Fruit fly (Drosophila melanogaster) whole organism, embryonic: Measurements from ENCODE around the gene CG1638.

Experiments used
- Abd-B ChIP-seq: fragments of 200-800 bp; sonication (Bioruptor generic); optimal IDR thresholded peaks from 2 replicates; lab custom pipeline; 2018; ENCODE audit warnings: missing biosample characterization, mild to moderate bottlenecking, missing genetic modification characterization, moderate library complexity
- Blimp-1 ChIP-seq: fragments of 200-800 bp; sonication (Bioruptor generic); optimal IDR thresholded peaks from 3 replicates; lab custom pipeline; 2018; ENCODE audit warnings: missing biosample characterization, missing genetic modification characterization, mild to moderate bottlenecking, moderate library complexity, missing genetic modification reagents
- C15 ChIP-seq: fragments of 200-800 bp; sonication (Bioruptor generic); IDR thresholded peaks from 3 replicates; pipeline ENCODE4 v1.3.6; 2022; ENCODE audit warnings: missing biosample characterization, missing genetic modification characterization
- CG10267 ChIP-seq: fragments of 200-800 bp; sonication (Bioruptor generic); optimal IDR thresholded peaks from 2 replicates; lab custom pipeline; 2018; ENCODE audit warnings: missing biosample characterization, mild to moderate bottlenecking, missing genetic modification characterization, moderate library complexity
- CG10274 ChIP-seq: fragments of 200-800 bp; sonication (Bioruptor generic); optimal IDR thresholded peaks from 3 replicates; lab custom pipeline; 2017; ENCODE audit warnings: missing biosample characterization, mild to moderate bottlenecking, missing genetic modification characterization
- CG10543 ChIP-seq: fragments of 200-800 bp; sonication (Bioruptor generic); optimal IDR thresholded peaks from 3 replicates; lab custom pipeline; 2017; ENCODE audit warnings: missing biosample characterization, mild to moderate bottlenecking, missing genetic modification characterization, moderate library complexity
- CG11456 ChIP-seq: fragments of 200-800 bp; sonication (Bioruptor generic); IDR thresholded peaks from 3 replicates; pipeline ENCODE4 v1.3.6; 2022; ENCODE audit warnings: missing biosample characterization, missing genetic modification characterization
- CG12104 ChIP-seq: fragments of 200-800 bp; sonication (Bioruptor generic); optimal IDR thresholded peaks from 3 replicates; lab custom pipeline; 2016; ENCODE audit warnings: missing biosample characterization, missing genetic modification characterization
- CG12219 ChIP-seq: fragments of 200-800 bp; sonication (Bioruptor generic); optimal IDR thresholded peaks from 3 replicates; lab custom pipeline; 2018; ENCODE audit warnings: missing biosample characterization, mild to moderate bottlenecking, missing genetic modification characterization
- CG12391 ChIP-seq: fragments of 200-800 bp; sonication (Bioruptor generic); optimal IDR thresholded peaks from 3 replicates; lab custom pipeline; 2018; ENCODE audit warnings: missing biosample characterization, mild to moderate bottlenecking, missing genetic modification characterization, moderate library complexity
- CG13894 ChIP-seq: fragments of 200-800 bp; sonication (Bioruptor generic); optimal IDR thresholded peaks from 3 replicates; lab custom pipeline; 2018; ENCODE audit warnings: missing biosample characterization, mild to moderate bottlenecking, missing genetic modification characterization, moderate library complexity
- CG15269 ChIP-seq: fragments of 200-800 bp; sonication (Bioruptor generic); optimal IDR thresholded peaks from 2 replicates; lab custom pipeline; 2018; ENCODE audit warnings: missing biosample characterization, mild to moderate bottlenecking, missing genetic modification characterization, moderate library complexity
- CG1647 ChIP-seq: fragments of 200-800 bp; sonication (Bioruptor generic); optimal IDR thresholded peaks from 3 replicates; lab custom pipeline; 2016; ENCODE audit warnings: missing biosample characterization, missing genetic modification characterization
- CG16779 ChIP-seq: fragments of 200-800 bp; sonication (Bioruptor generic); IDR thresholded peaks from 2 replicates; pipeline ENCODE4 v1.3.6; 2022; ENCODE audit warnings: missing biosample characterization, missing genetic modification characterization
- CG17359 ChIP-seq: fragments of 200-800 bp; sonication (Bioruptor generic); optimal IDR thresholded peaks from 3 replicates; lab custom pipeline; 2018; ENCODE audit warnings: missing biosample characterization, mild to moderate bottlenecking, missing genetic modification characterization, moderate library complexity
- CG17612 ChIP-seq: fragments of 200-800 bp; sonication (Bioruptor generic); IDR thresholded peaks from 2 replicates; pipeline ENCODE4 v1.3.6; 2022; ENCODE audit warnings: missing biosample characterization, missing genetic modification characterization
- CG18764 ChIP-seq: fragments of 200-800 bp; sonication (Bioruptor generic); optimal IDR thresholded peaks from 3 replicates; lab custom pipeline; 2016; ENCODE audit warnings: missing biosample characterization, missing genetic modification characterization
- CG2116 ChIP-seq: fragments of 200-800 bp; sonication (Bioruptor generic); optimal IDR thresholded peaks from 3 replicates; lab custom pipeline; 2018; ENCODE audit warnings: missing biosample characterization, mild to moderate bottlenecking, missing genetic modification characterization
- CG34376 ChIP-seq: fragments of 200-800 bp; sonication (Bioruptor generic); optimal IDR thresholded peaks from 2 replicates; lab custom pipeline; 2018; ENCODE audit warnings: missing biosample characterization, mild to moderate bottlenecking, missing genetic modification characterization
- CG6254 ChIP-seq: fragments of 200-800 bp; sonication (Bioruptor generic); optimal IDR thresholded peaks from 3 replicates; lab custom pipeline; 2017; ENCODE audit warnings: mild to moderate bottlenecking, missing biosample characterization, missing genetic modification reagents, missing genetic modification characterization
- CG8924 ChIP-seq: fragments of 200-800 bp; optimal IDR thresholded peaks from 3 replicates; lab custom pipeline; 2019; ENCODE audit warnings: missing biosample characterization, mild to moderate bottlenecking, missing genetic modification characterization, moderate library complexity
- CG9797 ChIP-seq: fragments of 200-800 bp; sonication (Bioruptor generic); optimal IDR thresholded peaks from 3 replicates; lab custom pipeline; 2018; ENCODE audit warnings: missing biosample characterization, mild to moderate bottlenecking, missing genetic modification characterization
- CG9876 ChIP-seq: fragments of 200-800 bp; sonication (Bioruptor generic); optimal IDR thresholded peaks from 2 replicates; lab custom pipeline; 2016; ENCODE audit warnings: missing biosample characterization, missing genetic modification characterization
- CG9932 ChIP-seq: fragments of 200-800 bp; sonication (Bioruptor generic); IDR thresholded peaks from 2 replicates; pipeline ENCODE4 v1.3.6; 2022; ENCODE audit warnings: missing biosample characterization, missing genetic modification characterization
- Camta ChIP-seq: fragments of 200-800 bp; sonication (Bioruptor generic); optimal IDR thresholded peaks from 2 replicates; lab custom pipeline; 2016; ENCODE audit warnings: missing biosample characterization, missing genetic modification characterization
- CoRest ChIP-seq: fragments of 200-800 bp; sonication (Bioruptor generic); optimal IDR thresholded peaks from 3 replicates; lab custom pipeline; 2018; ENCODE audit warnings: missing biosample characterization, mild to moderate bottlenecking, missing genetic modification characterization, moderate library complexity
- D19B ChIP-seq: fragments of 200-800 bp; sonication (Bioruptor generic); optimal IDR thresholded peaks from 2 replicates; lab custom pipeline; 2017; ENCODE audit warnings: missing biosample characterization, mild to moderate bottlenecking, missing genetic modification characterization
- Ets97D ChIP-seq: fragments of 200-800 bp; sonication (Bioruptor generic); optimal IDR thresholded peaks from 3 replicates; lab custom pipeline; 2016; ENCODE audit warnings: missing biosample characterization, missing genetic modification characterization
- Gug ChIP-seq: fragments of 200-800 bp; sonication (Bioruptor generic); IDR thresholded peaks from 4 replicates; pipeline ENCODE4 v1.3.6; 2022; ENCODE audit warnings: missing biosample characterization, missing genetic modification characterization
- MBD-R2 ChIP-seq: fragments of 200-800 bp; sonication (Bioruptor generic); IDR thresholded peaks from 2 replicates; pipeline ENCODE4 v1.3.6; 2022; ENCODE audit warnings: missing biosample characterization, missing genetic modification characterization
- Poxn ChIP-seq: fragments of 200-800 bp; sonication (Bioruptor generic); IDR thresholded peaks from 2 replicates; pipeline ENCODE4 v1.3.6; 2022; ENCODE audit warnings: missing biosample characterization, missing genetic modification characterization
- Rfx ChIP-seq: fragments of 200-800 bp; sonication (Bioruptor generic); IDR thresholded peaks from 2 replicates; pipeline ENCODE4 v1.3.6; 2022; ENCODE audit warnings: missing biosample characterization, missing genetic modification characterization
- Xrp1 ChIP-seq: fragments of 200-800 bp; sonication (Bioruptor generic); IDR thresholded peaks from 2 replicates; pipeline ENCODE4 v1.3.6; 2022; ENCODE audit warnings: missing biosample characterization, missing genetic modification characterization
- ap ChIP-seq: fragments of 200-800 bp; sonication (Bioruptor generic); IDR thresholded peaks from 2 replicates; pipeline ENCODE4 v1.3.6; 2022; ENCODE audit warnings: missing biosample characterization, missing genetic modification characterization
- ato ChIP-seq: fragments of 200-800 bp; sonication (Bioruptor generic); IDR thresholded peaks from 2 replicates; pipeline ENCODE4 v1.3.6; 2022; ENCODE audit warnings: missing biosample characterization, missing genetic modification characterization; ENCODE audit not compliant: partially characterized antibody
- chn ChIP-seq: fragments of 200-800 bp; sonication (Bioruptor generic); optimal IDR thresholded peaks from 2 replicates; lab custom pipeline; 2016; ENCODE audit warnings: missing biosample characterization, missing genetic modification characterization
- dan ChIP-seq: fragments of 200-800 bp; sonication (Bioruptor generic); IDR thresholded peaks from 2 replicates; pipeline ENCODE4 v1.3.6; 2022; ENCODE audit warnings: missing biosample characterization, missing genetic modification characterization
- exex ChIP-seq: fragments of 200-800 bp; sonication (Bioruptor generic); optimal IDR thresholded peaks from 4 replicates; lab custom pipeline; 2018; ENCODE audit warnings: missing biosample characterization, mild to moderate bottlenecking, missing genetic modification characterization, moderate library complexity
- fd96Cb ChIP-seq: fragments of 200-800 bp; sonication (Bioruptor generic); optimal IDR thresholded peaks from 2 replicates; lab custom pipeline; 2018; ENCODE audit warnings: missing biosample characterization, mild to moderate bottlenecking, missing genetic modification characterization, moderate library complexity
- grn ChIP-seq: fragments of 200-800 bp; sonication (Bioruptor generic); optimal IDR thresholded peaks from 3 replicates; lab custom pipeline; 2017; ENCODE audit warnings: missing biosample characterization, missing genetic modification characterization
- her ChIP-seq: fragments of 200-800 bp; sonication (Bioruptor generic); optimal IDR thresholded peaks from 2 replicates; lab custom pipeline; 2016; ENCODE audit warnings: missing biosample characterization, missing genetic modification characterization
- pan ChIP-seq, 4 experiments: fragments of >200 bp in 3 of 4; fragments of 200-800 bp in 1 of 4; sonication (Bioruptor generic) in 1 of 4; optimal IDR thresholded peaks in 3 of 4; IDR thresholded peaks in 1 of 4; 2 replicates each; pipeline versions ENCODE4 v1.3.6 to Lab custom; 2017 to 2022; ENCODE audit warnings: missing biosample characterization in 2 of 4, missing genetic modification characterization in 2 of 4, mixed read lengths in 1 of 4
- peb ChIP-seq: fragments of 200-800 bp; sonication (Bioruptor generic); IDR thresholded peaks from 2 replicates; pipeline ENCODE4 v1.3.6; 2022; ENCODE audit warnings: missing biosample characterization, missing genetic modification characterization
- row ChIP-seq: fragments of 200-800 bp; sonication (Bioruptor generic); IDR thresholded peaks from 3 replicates; pipeline ENCODE4 v1.3.6; 2022; ENCODE audit warnings: missing biosample characterization, missing genetic modification characterization
- scrt ChIP-seq: fragments of 200-800 bp; sonication (Bioruptor generic); optimal IDR thresholded peaks from 2 replicates; lab custom pipeline; 2018; ENCODE audit warnings: missing biosample characterization, mild to moderate bottlenecking, missing genetic modification characterization, moderate library complexity
- sim ChIP-seq: fragments of 200-800 bp; sonication (Bioruptor generic); IDR thresholded peaks from 2 replicates; pipeline ENCODE4 v1.3.6; 2022; ENCODE audit warnings: missing biosample characterization, missing genetic modification characterization
- sob ChIP-seq: fragments of 200-800 bp; sonication (Bioruptor generic); IDR thresholded peaks from 2 replicates; pipeline ENCODE4 v1.3.6; 2022; ENCODE audit warnings: missing biosample characterization, missing genetic modification characterization
- tll ChIP-seq, 2 experiments: fragments of 200-800 bp in 1 of 2; fragments of >200 bp in 1 of 2; sonication (Bioruptor generic) in 1 of 2; optimal IDR thresholded peaks; 2 replicates each; lab custom pipeline; 2017 to 2019; ENCODE audit warnings: missing biosample characterization in 2 of 2, missing genetic modification characterization in 2 of 2, mild to moderate bottlenecking in 1 of 2, moderate library complexity in 1 of 2
- unc-4 ChIP-seq: fragments of 200-800 bp; sonication (Bioruptor generic); IDR thresholded peaks from 2 replicates; pipeline ENCODE4 v1.3.6; 2022; ENCODE audit warnings: missing biosample characterization, missing genetic modification characterization; ENCODE audit not compliant: partially characterized antibody
- zfh1 ChIP-seq: fragments of 200-800 bp; sonication (Bioruptor generic); IDR thresholded peaks from 3 replicates; pipeline ENCODE4 v1.3.6; 2022; ENCODE audit warnings: missing biosample characterization, missing genetic modification characterization

The CG1638 gene

dm6 chr3R:31636501-31636900 lies 46.1 kb downstream of the CG1638 start (continued):
- TF ChIP-seq CG12104 (GFP tag; lab: Kevin White, UChicago) (no peak), CG34376 (GFP tag; lab: Kevin White, UChicago) (no peak), CG9797 (no peak), scrt (GFP tag; lab: Kevin White, UChicago) (peak; percentile 20), dan (GFP tag; lab: Robert Waterston, UW) (no peak), CG10274 (GFP tag; lab: Kevin White, UChicago) (no peak), CG1647 (peak; percentile 3), Xrp1 (GFP tag; lab: Robert Waterston, UW) (no peak), ap (GFP tag; lab: Robert Waterston, UW) (0 out of 2 replicates have a peak, but pooled peaks have one; percentile 36), ato (GFP tag; lab: Robert Waterston, UW) (no peak), Blimp-1 (GFP tag; lab: Kevin White, UChicago) (no peak), CG10267 (tag; lab: Kevin White, UChicago) (no peak), CG12391 (tag; lab: Kevin White, UChicago) (peak; percentile 27), CG9932 (GFP tag; lab: Robert Waterston, UW) (peak; percentile 55; the same call in 1 of the 2 replicates), CoRest (peak; percentile 37), CG6254 (GFP tag; lab: Kevin White, UChicago) (no peak), Rfx (GFP tag; lab: Robert Waterston, UW) (peak; percentile 42), CG10543 (no peak), exex (tag; lab: Kevin White, UChicago) (no peak), C15 (GFP tag; lab: Robert Waterston, UW) (no peak), D19B (GFP tag; lab: Kevin White, UChicago) (peak; percentile 8), Gug (peak; percentile 30; the same call in 1 of the 4 replicates), Ets97D (no peak), CG17612 (GFP tag; lab: Robert Waterston, UW) (no peak), peb (no peak), CG17359 (peak; percentile 31), CG8924 (tag; lab: Kevin White, UChicago) (peak; percentile 23), CG9876 (GFP tag; lab: Kevin White, UChicago) (peak; percentile 21), zfh1 (GFP tag; lab: Robert Waterston, UW) (no peak), her (GFP tag; lab: Kevin White, UChicago) (no peak), Abd-B (GFP tag; lab: Kevin White, UChicago) (peak; percentile 2), unc-4 (GFP tag; lab: Robert Waterston, UW) (no peak), CG11456 (GFP tag; lab: Robert Waterston, UW) (peak; percentile 59; the same call in 2 of the 3 replicates), fd96Cb (tag; lab: Kevin White, UChicago) (peak; percentile 12), pan (optimal IDR thresholded peaks at IDR 0.05; lab: Kevin White, UChicago) (no peak), pan (GFP tag; optimal IDR thresholded peaks at IDR 0.05 in 1 of 2, IDR thresholded peaks at IDR 0.05 in 1 of 2) (peak in 1 of 2 experiments; percentile 25), row (GFP tag; lab: Robert Waterston, UW) (peak; percentile 68), MBD-R2 (GFP tag; lab: Robert Waterston, UW) (peak; percentile 16; the same call in 1 of the 2 replicates), Camta (GFP tag; lab: Kevin White, UChicago) (no peak), Poxn (no peak), CG16779 (GFP tag; lab: Robert Waterston, UW) (no peak), grn (GFP tag; lab: Kevin White, UChicago) (no peak), CG15269 (tag; lab: Kevin White, UChicago) (peak; percentile 50), tll (GFP tag; optimal IDR thresholded peaks at IDR 0.05; lab: Kevin White, UChicago) (no peak), CG18764 (GFP tag; lab: Kevin White, UChicago) (no peak), CG13894 (tag; lab: Kevin White, UChicago) (no peak), chn (GFP tag; lab: Kevin White, UChicago) (peak; percentile 1), sim (GFP tag; lab: Robert Waterston, UW) (no peak), CG2116 (GFP tag; lab: Kevin White, UChicago) (no peak), CG12219 (GFP tag; lab: Kevin White, UChicago) (peak; percentile 17), sob (GFP tag; lab: Robert Waterston, UW) (peak; percentile 30; the same call in 1 of the 2 replicates)
